Worm (Caenorhabditis elegans): ENCODE results near the gene nhr-26.

- TF ChIP-seq unc-39 (tag; optimal IDR thresholded peaks at IDR 0.05) (no peak), ceh-82 (tag; optimal IDR thresholded peaks at IDR 0.05) (no peak), nhr-12 (tag; optimal IDR thresholded peaks at IDR 0.05) (no peak), egl-27 (tag; optimal IDR thresholded peaks at IDR 0.05) (no peak), nhr-77 (tag; optimal IDR thresholded peaks at IDR 0.05) (no peak), sea-2 (GFP tag; optimal IDR thresholded peaks at IDR 0.05) (no peak), fos-1 (tag; optimal IDR thresholded peaks at IDR 0.05) (no peak), daf-12 (tag; optimal IDR thresholded peaks at IDR 0.05) (no peak), unc-62 (GFP tag; optimal IDR thresholded peaks at IDR 0.05) (no peak), pqm-1 (tag; optimal IDR thresholded peaks at IDR 0.05) (no peak), zag-1 (tag; optimal IDR thresholded peaks at IDR 0.05) (no peak), nhr-76 (tag; optimal IDR thresholded peaks at IDR 0.05) (no peak)
These were observed 37.2 kb downstream of the nhr-26 start for ce11 chrX:12663114-12663513.

All from whole organism, L3 larva.